Worm (Caenorhabditis elegans) whole organism, early embryonic: ENCODE measurements around the gene pfd-5.
A peak's percentile ranks its signal among the peaks of the same experiment; 100 is the strongest.

ENCODE experiments used
- B0310.2 ChIP-seq: sonication (generic microtip); optimal IDR thresholded peaks from 2 replicates; lab custom pipeline; 2016; ENCODE audit warnings: mild to moderate bottlenecking, missing genetic modification characterization, missing compliant biosample characterization
- F13C5.2 ChIP-seq: sonication (generic microtip); optimal IDR thresholded peaks from 2 replicates; lab custom pipeline; 2017; ENCODE audit warnings: mild to moderate bottlenecking, missing genetic modification characterization, inconsistent platforms, missing compliant biosample characterization
- aly-1 ChIP-seq: sonication (generic microtip); optimal IDR thresholded peaks from 2 replicates; lab custom pipeline; 2016; ENCODE audit warnings: missing genetic modification characterization, missing compliant biosample characterization
- ama-1 ChIP-seq: fragments of 150-350 bp; optimal IDR thresholded peaks from 2 replicates; lab custom pipeline; 2014
- ceh-13 ChIP-seq: fragments of 200-800 bp; sonication (Bioruptor generic); optimal IDR thresholded peaks from 2 replicates; lab custom pipeline; 2018; ENCODE audit warnings: mild to moderate bottlenecking, missing genetic modification characterization, missing compliant biosample characterization
- ceh-36 ChIP-seq: sonication (generic microtip); optimal IDR thresholded peaks from 2 replicates; lab custom pipeline; 2016; ENCODE audit warnings: missing genetic modification characterization, inconsistent platforms, missing compliant biosample characterization
- ets-7 ChIP-seq: sonication (generic microtip); optimal IDR thresholded peaks from 2 replicates; lab custom pipeline; 2016; ENCODE audit warnings: missing genotype, missing genetic modification characterization, missing compliant biosample characterization
- flt-1 ChIP-seq: fragments of 200-800 bp; sonication (Bioruptor generic); IDR thresholded peaks from 2 replicates; pipeline ENCODE4 v1.3.6; 2022; ENCODE audit warnings: missing genetic modification characterization, missing compliant biosample characterization
- hmbx-1 ChIP-seq: sonication (generic microtip); optimal IDR thresholded peaks from 2 replicates; lab custom pipeline; 2016; ENCODE audit warnings: mild to moderate bottlenecking, missing genetic modification characterization, missing compliant biosample characterization
- hmg-4 ChIP-seq: fragments of 200-800 bp; sonication (Bioruptor generic); optimal IDR thresholded peaks from 2 replicates; lab custom pipeline; 2018; ENCODE audit warnings: mild to moderate bottlenecking, missing genetic modification characterization, missing compliant biosample characterization
- hnd-1 ChIP-seq: sonication (generic microtip); optimal IDR thresholded peaks from 2 replicates; lab custom pipeline; 2016; ENCODE audit warnings: missing genetic modification characterization, missing compliant biosample characterization
- pes-1 ChIP-seq: fragments of 200-800 bp; sonication (Bioruptor generic); IDR thresholded peaks from 2 replicates; pipeline ENCODE4 v1.3.6; 2022; ENCODE audit warnings: missing genetic modification reagents, missing genetic modification characterization, missing compliant biosample characterization
- scrt-1 ChIP-seq: fragments of 200-800 bp; sonication (Bioruptor generic); IDR thresholded peaks from 2 replicates; pipeline ENCODE4 v1.3.6; 2022; ENCODE audit warnings: missing genetic modification characterization, missing compliant biosample characterization
- sea-1 ChIP-seq: fragments of 200-800 bp; sonication (Bioruptor generic); conservative IDR thresholded peaks from 2 replicates; pipeline ENCODE4 v1.3.6; 2022; ENCODE audit warnings: missing genetic modification characterization, missing compliant biosample characterization
- tbx-11 ChIP-seq: fragments of 200-800 bp; sonication (Bioruptor generic); IDR thresholded peaks from 2 replicates; pipeline ENCODE4 v1.3.6; 2022; ENCODE audit warnings: missing genetic modification characterization, missing compliant biosample characterization
- tbx-37 ChIP-seq: fragments of 200-800 bp; sonication (Bioruptor generic); conservative IDR thresholded peaks from 2 replicates; pipeline ENCODE4 v1.3.6; 2022; ENCODE audit warnings: missing genetic modification reagents, missing genetic modification characterization, missing compliant biosample characterization
- tra-4 ChIP-seq: sonication (generic microtip); optimal IDR thresholded peaks from 2 replicates; lab custom pipeline; 2017; ENCODE audit warnings: missing genetic modification characterization, missing compliant biosample characterization

Gene pfd-5

ce11 chrIII:7198838-7199237, at the start of gene pfd-5:
Gene pfd-5 (minus strand): TSS chrIII:7198884.
- TF ChIP-seq ceh-13 (GFP tag; lab: Kevin White, UChicago), result no peak
- no peak for TF ChIP-seq aly-1 (tag; lab: Kevin White, UChicago)
- TF ChIP-seq F13C5.2 (tag; lab: Kevin White, UChicago), result peak; percentile 35
- peak; percentile 0 for TF ChIP-seq hmbx-1 (tag; lab: Kevin White, UChicago)
- TF ChIP-seq pes-1 (GFP tag; lab: Robert Waterston, UW), result peak; percentile 77
- TF ChIP-seq tbx-37 (GFP tag; lab: Robert Waterston, UW), result peak; percentile 95
- TF ChIP-seq sea-1, result 0 out of 2 replicates have a peak, but pooled peaks have one; percentile 11

ce11 chrIII:7247740-7248139, 49.1 kb upstream of the pfd-5 start, which contains the start of gene zmp-6:
Gene zmp-6 (minus strand): TSS chrIII:7247840.
- TF ChIP-seq ets-7 (tag; lab: Kevin White, UChicago) (no peak), F13C5.2 (tag; lab: Kevin White, UChicago) (no peak), hmg-4 (no peak), flt-1 (GFP tag; lab: Robert Waterston, UW) (no peak), B0310.2 (tag; lab: Kevin White, UChicago) (no peak)

ce11 chrIII:7246389-7246788, 47.7 kb upstream of the pfd-5 start:
- TF ChIP-seq flt-1 (GFP tag; lab: Robert Waterston, UW) (no peak), tbx-37 (GFP tag; lab: Robert Waterston, UW) (no peak), ama-1 (lab: Kevin White, UChicago) (no peak), pes-1 (GFP tag; lab: Robert Waterston, UW) (no peak), aly-1 (tag; lab: Kevin White, UChicago) (no peak), ets-7 (tag; lab: Kevin White, UChicago) (no peak), hmg-4 (no peak), hmbx-1 (tag; lab: Kevin White, UChicago) (no peak), hnd-1 (tag; lab: Kevin White, UChicago) (no peak)

- no peak for TF ChIP-seq sea-1
- no peak for TF ChIP-seq B0310.2 (tag; lab: Kevin White, UChicago)
- no peak for TF ChIP-seq tbx-37 (GFP tag; lab: Robert Waterston, UW)
Measured at ce11 chrIII:7242988-7243387, 44.3 kb upstream of the pfd-5 start, which contains the start of gene osm-10. Gene osm-10 (plus strand): TSS chrIII:7243280.

ce11 chrIII:7241065-7241464, 42.4 kb upstream of the pfd-5 start, which contains the start of gene ztf-31:
Gene ztf-31 (plus strand): TSS chrIII:7241365.
- TF ChIP-seq scrt-1 (GFP tag; lab: Robert Waterston, UW) (no peak), ama-1 (lab: Kevin White, UChicago) (no peak), tra-4 (tag; lab: Kevin White, UChicago) (no peak), ets-7 (tag; lab: Kevin White, UChicago) (no peak), hmbx-1 (tag; lab: Kevin White, UChicago) (no peak), ceh-13 (GFP tag; lab: Kevin White, UChicago) (no peak), hmg-4 (no peak), ceh-36 (no peak), tbx-37 (GFP tag; lab: Robert Waterston, UW) (no peak), sea-1 (no peak), hnd-1 (tag; lab: Kevin White, UChicago) (no peak)

- no peak for TF ChIP-seq tbx-11 (GFP tag; lab: Robert Waterston, UW)
- TF ChIP-seq tbx-37 (GFP tag; lab: Robert Waterston, UW), result no peak
- no peak for TF ChIP-seq ama-1 (lab: Kevin White, UChicago)
- TF ChIP-seq B0310.2 (tag; lab: Kevin White, UChicago), result no peak
- TF ChIP-seq hnd-1 (tag; lab: Kevin White, UChicago), result no peak
Measured at ce11 chrIII:7239416-7239815, 40.7 kb upstream of the pfd-5 start.

ce11 chrIII:7238727-7239126, 40.0 kb upstream of the pfd-5 start, which contains the start of gene pars-1:
Gene pars-1 (plus strand): TSS chrIII:7239027.
- no peak for TF ChIP-seq ama-1 (lab: Kevin White, UChicago)
- no peak for TF ChIP-seq sea-1
- no peak for TF ChIP-seq hmg-4
- no peak for TF ChIP-seq pes-1 (GFP tag; lab: Robert Waterston, UW)
- TF ChIP-seq ets-7 (tag; lab: Kevin White, UChicago), result no peak
- TF ChIP-seq hmbx-1 (tag; lab: Kevin White, UChicago), result no peak
- TF ChIP-seq tbx-37 (GFP tag; lab: Robert Waterston, UW), result no peak
- TF ChIP-seq B0310.2 (tag; lab: Kevin White, UChicago), result no peak
- TF ChIP-seq aly-1 (tag; lab: Kevin White, UChicago), result no peak
- no peak for TF ChIP-seq tra-4 (tag; lab: Kevin White, UChicago)
- no peak for TF ChIP-seq hnd-1 (tag; lab: Kevin White, UChicago)
- TF ChIP-seq ceh-13 (GFP tag; lab: Kevin White, UChicago), result no peak
- TF ChIP-seq tbx-11 (GFP tag; lab: Robert Waterston, UW), result no peak
- no peak for TF ChIP-seq F13C5.2 (tag; lab: Kevin White, UChicago)
- no peak for TF ChIP-seq ceh-36
- TF ChIP-seq flt-1 (GFP tag; lab: Robert Waterston, UW), result no peak
- TF ChIP-seq scrt-1 (GFP tag; lab: Robert Waterston, UW), result no peak

- TF ChIP-seq pes-1 (GFP tag; lab: Robert Waterston, UW), result no peak
- no peak for TF ChIP-seq hmg-4
- no peak for TF ChIP-seq tbx-37 (GFP tag; lab: Robert Waterston, UW)
- TF ChIP-seq ets-7 (tag; lab: Kevin White, UChicago), result no peak
- TF ChIP-seq flt-1 (GFP tag; lab: Robert Waterston, UW), result no peak
- no peak for TF ChIP-seq aly-1 (tag; lab: Kevin White, UChicago)
- no peak for TF ChIP-seq tbx-11 (GFP tag; lab: Robert Waterston, UW)
- no peak for TF ChIP-seq hnd-1 (tag; lab: Kevin White, UChicago)
- TF ChIP-seq ceh-13 (GFP tag; lab: Kevin White, UChicago), result no peak
- no peak for TF ChIP-seq ceh-36
Measured at ce11 chrIII:7234148-7234547, 35.5 kb upstream of the pfd-5 start, which contains the start of gene ndus-8. Gene ndus-8 (minus strand): TSS chrIII:7234202.
